Worm (Caenorhabditis elegans) whole organism, midembryonic: ENCODE data around the gene F56H9.8.

ENCODE experiments used
- cog-1 ChIP-seq: sonication (generic microtip); optimal IDR thresholded peaks from 2 replicates; lab custom pipeline; 2016; ENCODE audit warnings: missing genetic modification characterization, missing compliant biosample characterization
- ref-1 ChIP-seq: fragments of 200-800 bp; sonication (Bioruptor generic); conservative IDR thresholded peaks from 2 replicates; pipeline ENCODE4 v1.3.6; 2022; ENCODE audit warnings: missing genetic modification reagents, missing genetic modification characterization, missing compliant biosample characterization
- tab-1 ChIP-seq: fragments of 200-800 bp; sonication (Bioruptor generic); IDR thresholded peaks from 2 replicates; pipeline ENCODE4 v1.3.6; 2022; ENCODE audit warnings: missing genetic modification characterization, missing compliant biosample characterization
- ztf-23 ChIP-seq: fragments of 200-800 bp; sonication (Bioruptor generic); IDR thresholded peaks from 2 replicates; pipeline ENCODE4 v1.3.6; 2022; ENCODE audit warnings: missing genetic modification reagents, missing genetic modification characterization, missing compliant biosample characterization

DNA sequence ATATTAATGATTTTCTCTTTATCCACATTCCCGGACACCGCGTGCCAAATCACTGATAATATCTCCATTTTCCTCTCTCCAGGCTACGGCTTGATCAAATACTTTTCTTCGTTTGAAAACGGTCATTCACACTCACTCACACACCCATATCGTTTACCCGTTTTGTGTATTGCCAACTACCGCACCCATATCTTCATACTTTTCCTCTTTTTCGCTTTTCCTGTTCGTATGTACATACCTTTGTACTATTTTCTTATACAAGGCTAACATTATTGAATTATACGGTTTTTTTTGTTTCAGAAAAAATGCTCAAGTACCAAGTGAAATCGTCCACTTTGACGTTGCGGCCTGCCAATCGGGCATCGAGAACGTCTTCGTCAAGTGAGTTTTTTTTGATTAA, 23.3 kb downstream of the F56H9.8 start, which contains the start of gene W05B10.4:
- TF ChIP-seq ref-1, result no peak
- no peak for TF ChIP-seq ztf-23 (GFP tag; lab: Robert Waterston, UW)
- no peak for TF ChIP-seq tab-1 (GFP tag; lab: Robert Waterston, UW)
- TF ChIP-seq cog-1 (tag; lab: Kevin White, UChicago), result no peak
